Worm (Caenorhabditis elegans) whole organism, L4 larva: Measurements from ENCODE around the gene dylt-3.
A peak's percentile ranks its signal among the peaks of the same experiment; 100 is the strongest.

ENCODE experiments used
- F10B5.3 ChIP-seq: sonication (generic microtip); optimal IDR thresholded peaks from 2 replicates; lab custom pipeline; 2016; ENCODE audit warnings: mild to moderate bottlenecking, missing genetic modification characterization, missing compliant biosample characterization
- F44E2.7 ChIP-seq: fragments of 200-800 bp; sonication (Bioruptor generic); IDR thresholded peaks from 2 replicates; pipeline ENCODE4 v2.1.2; 2022; ENCODE audit warnings: missing genetic modification characterization, missing compliant biosample characterization
- F49E8.2 ChIP-seq: sonication (generic microtip); optimal IDR thresholded peaks from 2 replicates; lab custom pipeline; 2016; ENCODE audit warnings: missing compliant biosample characterization, mild to moderate bottlenecking, missing genetic modification characterization, borderline replicate concordance
- T20F7.1 ChIP-seq: fragments of 200-800 bp; sonication (Bioruptor generic); optimal IDR thresholded peaks from 2 replicates; lab custom pipeline; 2018; ENCODE audit warnings: mild to moderate bottlenecking, missing genetic modification characterization, missing compliant biosample characterization
- Y48G9A.11 ChIP-seq: fragments of 200-800 bp; sonication (Bioruptor generic); IDR thresholded peaks from 2 replicates; pipeline ENCODE4 v1.3.6; 2022; ENCODE audit warnings: missing genetic modification reagents, missing genetic modification characterization, missing compliant biosample characterization
- Y5F2A.4 ChIP-seq: fragments of 200-800 bp; sonication (Bioruptor generic); optimal IDR thresholded peaks from 2 replicates; lab custom pipeline; 2018; ENCODE audit warnings: mild to moderate bottlenecking, missing genetic modification characterization, missing compliant biosample characterization
- aha-1 ChIP-seq: fragments of 150-350 bp; peaks from one replicate; lab custom pipeline; 2014; ENCODE audit warnings: missing biosample characterization, missing genetic modification characterization
- ceh-82 ChIP-seq: sonication (generic microtip); optimal IDR thresholded peaks from 2 replicates; lab custom pipeline; 2017; ENCODE audit warnings: missing biosample characterization, missing genetic modification characterization
- ces-1 ChIP-seq: fragments of 150-350 bp; sonication (generic microtip); optimal IDR thresholded peaks from 4 replicates; lab custom pipeline; 2014; ENCODE audit warnings: missing biosample characterization, missing genetic modification reagents, missing genetic modification characterization
- cey-2 ChIP-seq: sonication (generic microtip); optimal IDR thresholded peaks from 3 replicates; lab custom pipeline; 2017; ENCODE audit warnings: missing genetic modification characterization, mild to moderate bottlenecking, missing compliant biosample characterization, antibody characterized with exemption, borderline replicate concordance; ENCODE audit not compliant: insufficient read depth
- daf-12 ChIP-seq: fragments of 150-350 bp; optimal IDR thresholded peaks from 2 replicates; lab custom pipeline; 2014; ENCODE audit warnings: missing biosample characterization, missing genetic modification reagents, missing genetic modification characterization
- daf-16 ChIP-seq, 3 experiments: sonication (generic microtip); optimal IDR thresholded peaks; 2 replicates each; lab custom pipeline; 2016 to 2017; ENCODE audit warnings: missing genetic modification characterization in 3 of 3, missing genetic modification reagents in 3 of 3, mild to moderate bottlenecking in 2 of 3, missing compliant biosample characterization in 2 of 3, missing biosample characterization in 1 of 3, moderate library complexity in 1 of 3
- dmd-6 ChIP-seq: fragments of 200-800 bp; sonication (Bioruptor generic); IDR thresholded peaks from 2 replicates; pipeline ENCODE4 v1.3.6; 2022; ENCODE audit warnings: missing genetic modification reagents, missing genetic modification characterization, missing compliant biosample characterization
- dmd-9 ChIP-seq: fragments of 200-800 bp; sonication (Bioruptor generic); IDR thresholded peaks from 2 replicates; pipeline ENCODE4 v1.3.6; 2022; ENCODE audit warnings: missing genetic modification reagents, missing genetic modification characterization, missing compliant biosample characterization
- dpl-1 ChIP-seq: fragments of 150-350 bp; optimal IDR thresholded peaks from 2 replicates; lab custom pipeline; 2014; ENCODE audit warnings: missing biosample characterization, missing genetic modification reagents, missing genetic modification characterization
- dve-1 ChIP-seq: sonication (generic microtip); optimal IDR thresholded peaks from 2 replicates; lab custom pipeline; 2017; ENCODE audit warnings: antibody characterized with exemption, mild to moderate bottlenecking, missing genetic modification characterization, missing compliant biosample characterization; ENCODE audit not compliant: insufficient read depth
- fkh-10 ChIP-seq: fragments of 150-350 bp; optimal IDR thresholded peaks from 2 replicates; lab custom pipeline; 2014; ENCODE audit warnings: missing biosample characterization, missing genetic modification reagents, missing genetic modification characterization
- hif-1 ChIP-seq, 2 experiments: sonication (generic microtip); optimal IDR thresholded peaks; 2 replicates each; lab custom pipeline; 2016 to 2017; ENCODE audit warnings: missing compliant biosample characterization in 2 of 2, missing genetic modification characterization in 2 of 2, missing genetic modification reagents in 2 of 2, missing genotype in 2 of 2, mild to moderate bottlenecking in 1 of 2
- hlh-30 ChIP-seq: sonication (generic microtip); optimal IDR thresholded peaks from 2 replicates; lab custom pipeline; 2017; ENCODE audit warnings: antibody characterized with exemption, mild to moderate bottlenecking, missing genetic modification characterization, missing compliant biosample characterization; ENCODE audit not compliant: insufficient read depth
- hmg-1.1 ChIP-seq: fragments of 200-800 bp; sonication (Bioruptor generic); IDR thresholded peaks from 2 replicates; pipeline ENCODE4 v1.3.6; 2022; ENCODE audit warnings: missing genetic modification reagents, missing genetic modification characterization, missing compliant biosample characterization
- lin-15B ChIP-seq: fragments of 150-350 bp; sonication (generic microtip); optimal IDR thresholded peaks from 3 replicates; lab custom pipeline; 2014; ENCODE audit warnings: missing biosample characterization, missing genetic modification characterization
- lin-29 ChIP-seq: fragments of 200-800 bp; sonication (Bioruptor generic); IDR thresholded peaks from 2 replicates; pipeline ENCODE4 v1.3.6; 2022; ENCODE audit warnings: missing genetic modification reagents, missing genetic modification characterization, missing compliant biosample characterization
- lin-39 ChIP-seq: fragments of 150-350 bp; optimal IDR thresholded peaks from 2 replicates; lab custom pipeline; 2014; ENCODE audit warnings: missing biosample characterization, missing genetic modification reagents, missing genetic modification characterization
- lir-3 ChIP-seq: sonication (generic microtip); optimal IDR thresholded peaks from 2 replicates; lab custom pipeline; 2016; ENCODE audit warnings: mild to moderate bottlenecking, missing genetic modification characterization, missing compliant biosample characterization
- mdl-1 ChIP-seq, 2 experiments: fragments of 150-350 bp in 1 of 2; sonication (generic microtip) in 1 of 2; optimal IDR thresholded peaks; 2 replicates each; lab custom pipeline; 2014 to 2017; ENCODE audit warnings: missing biosample characterization in 2 of 2, missing genetic modification characterization in 2 of 2
- mep-1 ChIP-seq: fragments of 150-350 bp; sonication (generic microtip); optimal IDR thresholded peaks from 3 replicates; lab custom pipeline; 2014; ENCODE audit warnings: missing biosample characterization, missing genetic modification characterization
- nhr-102 ChIP-seq: sonication (generic microtip); optimal IDR thresholded peaks from 2 replicates; lab custom pipeline; 2016; ENCODE audit warnings: mild to moderate bottlenecking, missing genetic modification characterization, moderate library complexity, missing compliant biosample characterization
- nhr-237 ChIP-seq: sonication (generic microtip); optimal IDR thresholded peaks from 2 replicates; lab custom pipeline; 2017; ENCODE audit warnings: missing biosample characterization, missing genetic modification characterization
- nhr-28 ChIP-seq: fragments of 150-350 bp; optimal IDR thresholded peaks from 2 replicates; lab custom pipeline; 2014; ENCODE audit warnings: missing biosample characterization, missing genetic modification characterization
- nhr-41 ChIP-seq: fragments of 200-800 bp; sonication (Bioruptor generic); IDR thresholded peaks from 2 replicates; pipeline ENCODE4 v1.3.6; 2022; ENCODE audit warnings: missing genetic modification reagents, missing genetic modification characterization, missing compliant biosample characterization
- nhr-48 ChIP-seq: sonication (generic microtip); optimal IDR thresholded peaks from 2 replicates; lab custom pipeline; 2016; ENCODE audit warnings: mild to moderate bottlenecking, missing genetic modification characterization, missing compliant biosample characterization
- nhr-6 ChIP-seq: fragments of 150-350 bp; optimal IDR thresholded peaks from 2 replicates; lab custom pipeline; 2014; ENCODE audit warnings: missing biosample characterization, missing genetic modification characterization
- nhr-76 ChIP-seq: fragments of 150-350 bp; optimal IDR thresholded peaks from 2 replicates; lab custom pipeline; 2014; ENCODE audit warnings: missing biosample characterization, missing genetic modification characterization
- sdz-12 ChIP-seq: fragments of 200-800 bp; sonication (Bioruptor generic); optimal IDR thresholded peaks from 2 replicates; lab custom pipeline; 2018; ENCODE audit warnings: mild to moderate bottlenecking, missing genetic modification characterization, missing compliant biosample characterization
- spr-1 ChIP-seq: sonication (generic microtip); optimal IDR thresholded peaks from 2 replicates; lab custom pipeline; 2016; ENCODE audit warnings: mild to moderate bottlenecking, missing genetic modification characterization, missing compliant biosample characterization
- tra-1 ChIP-seq: fragments of 200-800 bp; sonication (Bioruptor generic); IDR thresholded peaks from 2 replicates; pipeline ENCODE4 v1.3.6; 2022; ENCODE audit warnings: missing genetic modification reagents, missing genetic modification characterization, missing compliant biosample characterization
- unc-62 ChIP-seq, 3 experiments: fragments of 150-350 bp in 1 of 3; sonication (generic microtip); optimal IDR thresholded peaks in 2 of 3; peaks in 1 of 3; 1 replicate in 1 of 3; 2 replicates in 2 of 3; lab custom pipeline; 2014 to 2017; ENCODE audit warnings: missing biosample characterization in 3 of 3, missing genetic modification characterization in 3 of 3, missing genetic modification reagents in 3 of 3, missing genotype in 1 of 3
- zip-11 ChIP-seq: fragments of 200-800 bp; sonication (Bioruptor generic); IDR thresholded peaks from 2 replicates; pipeline ENCODE4 v1.3.6; 2022; ENCODE audit warnings: missing genetic modification characterization, missing compliant biosample characterization
- ztf-11 ChIP-seq: fragments of 150-350 bp; optimal IDR thresholded peaks from 2 replicates; lab custom pipeline; 2014; ENCODE audit warnings: missing biosample characterization, missing genetic modification characterization
- ztf-7 ChIP-seq: fragments of 150-350 bp; optimal IDR thresholded peaks from 2 replicates; lab custom pipeline; 2014; ENCODE audit warnings: missing biosample characterization, missing genetic modification characterization

Gene dylt-3

ce11 chrII:8216433-8216832, 34.9 kb downstream of the dylt-3 start, which contains the start of gene M110.3 (continued):
- TF ChIP-seq dmd-6 (GFP tag; lab: Robert Waterston, UW) = no peak
- TF ChIP-seq daf-16 (GFP tag; optimal IDR thresholded peaks at IDR 0.05; lab: Kevin White, UChicago) = no peak
- peak; percentile 37 for TF ChIP-seq daf-16 (tag; optimal IDR thresholded peaks at IDR 0.05; lab: Kevin White, UChicago)
- TF ChIP-seq nhr-28 (tag; lab: Kevin White, UChicago) = peak; percentile 17
- TF ChIP-seq ceh-82 = no peak
- TF ChIP-seq hlh-30 (tag; lab: Kevin White, UChicago) = peak; percentile 45
- peak; percentile 45 for TF ChIP-seq fkh-10 (GFP tag; lab: Kevin White, UChicago)
- TF ChIP-seq nhr-41 (GFP tag; lab: Robert Waterston, UW) = no peak
- no peak for TF ChIP-seq mdl-1 (tag; optimal IDR thresholded peaks at IDR 0.05; lab: Kevin White, UChicago)
- TF ChIP-seq lin-15B = no peak
- TF ChIP-seq Y5F2A.4 = no peak
- peak; percentile 38 for TF ChIP-seq mep-1 (tag; lab: Kevin White, UChicago)
- TF ChIP-seq nhr-102 (tag; lab: Kevin White, UChicago) = no peak
- TF ChIP-seq F49E8.2 = no peak
- no peak for TF ChIP-seq nhr-6 (tag; lab: Kevin White, UChicago)
- TF ChIP-seq spr-1 (tag; lab: Kevin White, UChicago) = no peak
- TF ChIP-seq nhr-76 (tag; lab: Kevin White, UChicago) = no peak
- TF ChIP-seq dpl-1 = peak; percentile 53

ce11 chrII:8216922-8217321, 35.4 kb downstream of the dylt-3 start, which contains the start of gene ifg-1:
Gene ifg-1 (plus strand): TSS chrII:8217222.
- TF ChIP-seq Y48G9A.11 (GFP tag; lab: Robert Waterston, UW) (no peak), daf-12 (tag; lab: Kevin White, UChicago) (no peak), nhr-76 (tag; lab: Kevin White, UChicago) (no peak), T20F7.1 (GFP tag; lab: Kevin White, UChicago) (no peak), lin-29 (GFP tag; lab: Robert Waterston, UW) (no peak), lin-39 (tag; lab: Kevin White, UChicago) (no peak), hmg-1.1 (GFP tag; lab: Robert Waterston, UW) (no peak)

DNA sequence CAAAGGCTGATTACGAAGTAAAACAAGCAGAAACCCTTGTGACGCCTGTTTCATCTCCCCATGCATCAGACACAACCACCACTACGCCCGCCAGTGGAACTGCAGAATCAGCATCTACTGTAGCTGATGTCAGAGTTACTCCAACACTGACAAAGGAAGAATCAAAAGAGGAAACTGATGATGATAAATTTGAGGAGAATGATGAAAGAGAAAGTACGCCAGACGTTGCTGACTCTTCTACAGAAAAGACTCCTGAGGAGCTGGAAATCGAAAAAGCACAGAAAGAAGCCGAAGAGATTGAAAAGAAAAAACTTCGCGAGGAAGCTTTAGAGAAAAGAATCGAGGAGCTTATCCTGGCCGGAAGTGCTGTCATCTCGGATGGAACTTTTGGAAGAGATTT, 36.7 kb downstream of the dylt-3 start:
- peak in 1 of 2 experiments; percentile 2 for TF ChIP-seq unc-62 (GFP tag; optimal IDR thresholded peaks at IDR 0.05 in 1 of 2; lab: Kevin White, UChicago)
- no peak for TF ChIP-seq unc-62 (tag; optimal IDR thresholded peaks at IDR 0.05; lab: Kevin White, UChicago)
- TF ChIP-seq aha-1 (tag; lab: Kevin White, UChicago) = peak; percentile 93
- TF ChIP-seq hif-1 (tag; optimal IDR thresholded peaks at IDR 0.05; lab: Kevin White, UChicago) = no peak

DNA sequence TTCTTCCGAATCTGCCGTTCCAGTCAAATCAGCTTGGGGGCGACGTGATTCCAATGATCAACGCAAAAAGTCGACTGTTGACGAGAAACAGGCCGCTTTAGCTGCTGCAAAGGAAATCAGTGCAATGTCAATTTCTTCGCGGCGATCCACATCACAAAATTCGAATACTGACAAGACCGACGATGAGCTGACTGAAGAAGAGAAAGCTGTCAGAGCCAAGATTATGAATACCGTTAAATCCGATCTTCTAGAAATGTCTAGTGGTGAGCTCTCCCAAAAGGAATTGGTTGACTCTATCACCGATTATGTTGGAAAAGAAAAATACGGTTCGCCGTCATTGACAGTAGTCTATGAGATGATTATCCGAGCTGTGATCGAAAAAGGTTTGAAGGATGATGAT, 38.7 kb downstream of the dylt-3 start:
- TF ChIP-seq unc-62 (GFP tag; optimal IDR thresholded peaks at IDR 0.05 in 1 of 2; lab: Kevin White, UChicago) (peak in 1 of 2 experiments; percentile 96), unc-62 (tag; optimal IDR thresholded peaks at IDR 0.05; lab: Kevin White, UChicago) (no peak), ces-1 (GFP tag; lab: Kevin White, UChicago) (no peak)

DNA sequence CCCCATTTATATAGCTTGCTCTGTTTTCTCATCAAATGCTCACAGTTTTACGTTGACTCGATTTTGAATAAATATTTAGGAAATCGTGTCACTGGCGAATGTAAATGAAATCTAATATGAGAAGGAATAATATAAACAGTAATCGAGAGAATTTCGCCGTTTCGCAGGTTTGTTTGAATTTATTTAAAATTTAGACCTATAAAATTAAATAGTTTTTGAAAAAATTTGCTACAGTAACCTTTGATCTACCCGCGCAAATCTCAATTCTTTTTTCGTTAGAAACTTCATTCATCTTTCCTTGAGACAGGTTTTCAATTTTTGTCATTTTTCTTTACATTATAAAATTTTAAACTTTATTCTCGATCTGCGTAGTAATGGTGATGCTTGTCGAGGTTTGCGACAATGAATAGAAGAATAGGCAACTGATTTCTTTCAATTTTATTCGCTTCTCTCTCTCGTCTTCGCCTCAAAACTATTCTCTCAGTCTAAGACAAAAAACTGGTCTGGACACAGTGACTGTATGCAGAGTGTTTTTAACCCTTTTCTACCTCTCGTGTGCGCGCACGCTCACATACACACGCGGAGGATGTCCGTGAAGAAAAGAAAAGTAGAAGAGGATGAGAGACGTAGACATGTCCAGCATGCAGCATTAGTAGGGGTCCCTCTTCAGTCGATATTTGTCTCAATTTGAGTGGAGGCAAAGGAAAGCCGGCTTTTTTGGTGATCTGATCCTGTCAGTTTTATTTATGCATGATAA, 41.0 kb downstream of the dylt-3 start, which contains the start of gene dab-1:
Gene dab-1 (plus strand): TSS at position 78 of the 757 bp plus-strand sequence.
- no peak for TF ChIP-seq F10B5.3 (tag; lab: Kevin White, UChicago)
- no peak for TF ChIP-seq nhr-237 (tag; lab: Kevin White, UChicago)
- no peak for TF ChIP-seq tra-1 (GFP tag; lab: Robert Waterston, UW)
- peak; percentile 56 for TF ChIP-seq mep-1 (tag; lab: Kevin White, UChicago)
- TF ChIP-seq nhr-102 (tag; lab: Kevin White, UChicago) = no peak
- TF ChIP-seq ces-1 (GFP tag; lab: Kevin White, UChicago) = no peak
- TF ChIP-seq F44E2.7 (GFP tag; lab: Robert Waterston, UW) = no peak
- TF ChIP-seq ztf-7 (tag; lab: Kevin White, UChicago) = no peak
- no peak for TF ChIP-seq lir-3 (tag; lab: Kevin White, UChicago)
- peak; percentile 51 for TF ChIP-seq cey-2 (tag; lab: Kevin White, UChicago)
- TF ChIP-seq zip-11 (GFP tag; lab: Robert Waterston, UW) = no peak
- no peak for TF ChIP-seq dmd-6 (GFP tag; lab: Robert Waterston, UW)
- no peak for TF ChIP-seq dmd-9 (GFP tag; lab: Robert Waterston, UW)
- TF ChIP-seq Y5F2A.4 = no peak
- no peak for TF ChIP-seq lin-15B
- no peak for TF ChIP-seq sdz-12 (GFP tag; lab: Kevin White, UChicago)
- TF ChIP-seq dve-1 (tag; lab: Kevin White, UChicago) = peak; percentile 39
- no peak for TF ChIP-seq ztf-11 (tag; lab: Kevin White, UChicago)
- TF ChIP-seq aha-1 (tag; lab: Kevin White, UChicago) = peak; percentile 73
- peak; percentile 22 for TF ChIP-seq nhr-48 (tag; lab: Kevin White, UChicago)
